Worm (Caenorhabditis elegans) whole organism, L4 larva: Measurements from ENCODE around the gene E04F6.4.

Experiments
- F26F4.8 ChIP-seq: fragments of 200-800 bp; sonication (Bioruptor generic); conservative IDR thresholded peaks from 2 replicates; pipeline ENCODE4 v1.3.6; 2022; ENCODE audit warnings: missing genetic modification characterization, missing compliant biosample characterization
- F49E8.2 ChIP-seq: sonication (generic microtip); optimal IDR thresholded peaks from 2 replicates; lab custom pipeline; 2016; ENCODE audit warnings: missing compliant biosample characterization, mild to moderate bottlenecking, missing genetic modification characterization, borderline replicate concordance
- T20F7.1 ChIP-seq: fragments of 200-800 bp; sonication (Bioruptor generic); optimal IDR thresholded peaks from 2 replicates; lab custom pipeline; 2018; ENCODE audit warnings: mild to moderate bottlenecking, missing genetic modification characterization, missing compliant biosample characterization
- T26A8.4 ChIP-seq: fragments of 200-800 bp; sonication (Bioruptor generic); IDR thresholded peaks from 2 replicates; pipeline ENCODE4 v1.3.6; 2022; ENCODE audit warnings: missing genetic modification characterization, missing compliant biosample characterization
- Y105C5A.15 ChIP-seq: fragments of 200-800 bp; sonication (Bioruptor generic); IDR thresholded peaks from 2 replicates; pipeline ENCODE4 v1.3.6; 2022; ENCODE audit warnings: missing genetic modification characterization, missing compliant biosample characterization
- Y48G9A.11 ChIP-seq: fragments of 200-800 bp; sonication (Bioruptor generic); IDR thresholded peaks from 2 replicates; pipeline ENCODE4 v1.3.6; 2022; ENCODE audit warnings: missing genetic modification reagents, missing genetic modification characterization, missing compliant biosample characterization
- Y75B8A.6 ChIP-seq: fragments of 200-800 bp; sonication (Bioruptor generic); IDR thresholded peaks from 2 replicates; pipeline ENCODE4 v1.3.6; 2022; ENCODE audit warnings: missing genetic modification reagents, missing genetic modification characterization, missing compliant biosample characterization
- ZK546.5 ChIP-seq, 2 experiments: sonication (generic microtip); optimal IDR thresholded peaks; 2 replicates each; lab custom pipeline; 2017; ENCODE audit warnings: missing biosample characterization in 2 of 2, missing genetic modification characterization in 2 of 2
- aha-1 ChIP-seq: fragments of 150-350 bp; peaks from one replicate; lab custom pipeline; 2014; ENCODE audit warnings: missing biosample characterization, missing genetic modification characterization
- aly-2 ChIP-seq: sonication (generic microtip); optimal IDR thresholded peaks from 2 replicates; lab custom pipeline; 2018; ENCODE audit warnings: missing biosample characterization, missing genetic modification characterization
- ceh-32 ChIP-seq: sonication (generic microtip); optimal IDR thresholded peaks from 2 replicates; lab custom pipeline; 2016; ENCODE audit warnings: mild to moderate bottlenecking, missing genetic modification characterization, missing compliant biosample characterization; ENCODE audit not compliant: poor library complexity
- ceh-44 ChIP-seq: fragments of 200-800 bp; sonication (Bioruptor generic); IDR thresholded peaks from 2 replicates; pipeline ENCODE4 v1.3.6; 2022; ENCODE audit warnings: missing genetic modification reagents, missing genetic modification characterization, missing compliant biosample characterization
- ceh-62 ChIP-seq: sonication (generic microtip); optimal IDR thresholded peaks from 2 replicates; lab custom pipeline; 2017; ENCODE audit warnings: missing biosample characterization, missing genetic modification characterization
- cey-2 ChIP-seq: sonication (generic microtip); optimal IDR thresholded peaks from 3 replicates; lab custom pipeline; 2017; ENCODE audit warnings: missing genetic modification characterization, mild to moderate bottlenecking, missing compliant biosample characterization, antibody characterized with exemption, borderline replicate concordance; ENCODE audit not compliant: insufficient read depth
- dmd-9 ChIP-seq: fragments of 200-800 bp; sonication (Bioruptor generic); IDR thresholded peaks from 2 replicates; pipeline ENCODE4 v1.3.6; 2022; ENCODE audit warnings: missing genetic modification reagents, missing genetic modification characterization, missing compliant biosample characterization
- dve-1 ChIP-seq: sonication (generic microtip); optimal IDR thresholded peaks from 2 replicates; lab custom pipeline; 2017; ENCODE audit warnings: antibody characterized with exemption, mild to moderate bottlenecking, missing genetic modification characterization, missing compliant biosample characterization; ENCODE audit not compliant: insufficient read depth
- fkh-10 ChIP-seq: fragments of 150-350 bp; optimal IDR thresholded peaks from 2 replicates; lab custom pipeline; 2014; ENCODE audit warnings: missing biosample characterization, missing genetic modification reagents, missing genetic modification characterization
- fos-1 ChIP-seq: fragments of 150-350 bp; optimal IDR thresholded peaks from 2 replicates; lab custom pipeline; 2014; ENCODE audit warnings: missing biosample characterization, missing genetic modification characterization
- gei-8 ChIP-seq: fragments of 200-800 bp; sonication (Bioruptor generic); optimal IDR thresholded peaks from 2 replicates; lab custom pipeline; 2018; ENCODE audit warnings: mild to moderate bottlenecking, missing genetic modification characterization, missing compliant biosample characterization
- hlh-30 ChIP-seq: sonication (generic microtip); optimal IDR thresholded peaks from 2 replicates; lab custom pipeline; 2017; ENCODE audit warnings: antibody characterized with exemption, mild to moderate bottlenecking, missing genetic modification characterization, missing compliant biosample characterization; ENCODE audit not compliant: insufficient read depth
- lim-7 ChIP-seq: fragments of 200-800 bp; sonication (Bioruptor generic); IDR thresholded peaks from 2 replicates; pipeline ENCODE4 v1.3.6; 2022; ENCODE audit warnings: missing genetic modification characterization, missing compliant biosample characterization
- lin-1 ChIP-seq: fragments of 200-800 bp; sonication (Bioruptor generic); IDR thresholded peaks from 2 replicates; pipeline ENCODE4 v1.3.6; 2022; ENCODE audit warnings: missing genetic modification reagents, missing genetic modification characterization, missing compliant biosample characterization
- lin-13 ChIP-seq: fragments of 150-350 bp; optimal IDR thresholded peaks from 2 replicates; lab custom pipeline; 2014; ENCODE audit warnings: missing biosample characterization, missing genetic modification reagents, missing genetic modification characterization
- lir-3 ChIP-seq: sonication (generic microtip); optimal IDR thresholded peaks from 2 replicates; lab custom pipeline; 2016; ENCODE audit warnings: mild to moderate bottlenecking, missing genetic modification characterization, missing compliant biosample characterization
- madf-9 ChIP-seq: fragments of 200-800 bp; sonication (Bioruptor generic); conservative IDR thresholded peaks from 2 replicates; pipeline ENCODE4 v1.3.6; 2022; ENCODE audit warnings: missing genetic modification reagents, missing genetic modification characterization, missing compliant biosample characterization
- mdl-1 ChIP-seq, 2 experiments: fragments of 150-350 bp in 1 of 2; sonication (generic microtip) in 1 of 2; optimal IDR thresholded peaks; 2 replicates each; lab custom pipeline; 2014 to 2017; ENCODE audit warnings: missing biosample characterization in 2 of 2, missing genetic modification characterization in 2 of 2
- nhr-10 ChIP-seq: fragments of 150-350 bp; optimal IDR thresholded peaks from 2 replicates; lab custom pipeline; 2014; ENCODE audit warnings: missing biosample characterization, missing genetic modification characterization
- nhr-11 ChIP-seq: fragments of 150-350 bp; optimal IDR thresholded peaks from 2 replicates; lab custom pipeline; 2014; ENCODE audit warnings: missing biosample characterization, missing genetic modification characterization
- nhr-111 ChIP-seq: fragments of 200-800 bp; sonication (Bioruptor generic); optimal IDR thresholded peaks from 2 replicates; lab custom pipeline; 2018; ENCODE audit warnings: mild to moderate bottlenecking, missing genetic modification characterization, missing compliant biosample characterization
- nhr-25 ChIP-seq: sonication (generic microtip); optimal IDR thresholded peaks from 2 replicates; lab custom pipeline; 2017; ENCODE audit warnings: missing genetic modification characterization, mild to moderate bottlenecking, missing compliant biosample characterization, antibody characterized with exemption, moderate library complexity, borderline replicate concordance; ENCODE audit not compliant: insufficient read depth
- nhr-28 ChIP-seq: fragments of 150-350 bp; optimal IDR thresholded peaks from 2 replicates; lab custom pipeline; 2014; ENCODE audit warnings: missing biosample characterization, missing genetic modification characterization
- nhr-48 ChIP-seq: sonication (generic microtip); optimal IDR thresholded peaks from 2 replicates; lab custom pipeline; 2016; ENCODE audit warnings: mild to moderate bottlenecking, missing genetic modification characterization, missing compliant biosample characterization
- nhr-77 ChIP-seq: fragments of 150-350 bp; optimal IDR thresholded peaks from 2 replicates; lab custom pipeline; 2014; ENCODE audit warnings: missing biosample characterization, missing genetic modification characterization
- pha-4 ChIP-seq, 2 experiments: fragments of 150-350 bp in 1 of 2; fragments of 200-800 bp in 1 of 2; sonication (Bioruptor generic) in 1 of 2; IDR thresholded peaks in 1 of 2; optimal IDR thresholded peaks in 1 of 2; 2 replicates each; pipeline versions ENCODE4 v1.3.6 to Lab custom; 2014 to 2022; ENCODE audit warnings: missing genetic modification characterization in 2 of 2, missing genetic modification reagents in 2 of 2, missing biosample characterization in 1 of 2, missing compliant biosample characterization in 1 of 2
- rbr-2 ChIP-seq: sonication (generic microtip); optimal IDR thresholded peaks from 2 replicates; lab custom pipeline; 2016; ENCODE audit warnings: missing genotype, missing genetic modification characterization, missing compliant biosample characterization
- saeg-2 ChIP-seq: fragments of 200-800 bp; sonication (Bioruptor generic); IDR thresholded peaks from 2 replicates; pipeline ENCODE4 v1.3.6; 2022; ENCODE audit warnings: missing genetic modification reagents, missing genetic modification characterization, missing compliant biosample characterization
- unc-130 ChIP-seq: sonication (generic microtip); optimal IDR thresholded peaks from 2 replicates; lab custom pipeline; 2016; ENCODE audit warnings: missing genetic modification reagents, missing genetic modification characterization, missing compliant biosample characterization
- unc-39 ChIP-seq: sonication (generic microtip); optimal IDR thresholded peaks from 2 replicates; lab custom pipeline; 2017; ENCODE audit warnings: missing biosample characterization, missing genetic modification characterization
- unc-62 ChIP-seq, 3 experiments: fragments of 150-350 bp in 1 of 3; sonication (generic microtip); optimal IDR thresholded peaks in 2 of 3; peaks in 1 of 3; 1 replicate in 1 of 3; 2 replicates in 2 of 3; lab custom pipeline; 2014 to 2017; ENCODE audit warnings: missing biosample characterization in 3 of 3, missing genetic modification characterization in 3 of 3, missing genetic modification reagents in 3 of 3, missing genotype in 1 of 3
- vab-7 ChIP-seq: fragments of 200-800 bp; sonication (Bioruptor generic); IDR thresholded peaks from 2 replicates; pipeline ENCODE4 v1.3.6; 2022; ENCODE audit warnings: missing genetic modification reagents, missing genetic modification characterization, missing compliant biosample characterization
- zag-1 ChIP-seq: fragments of 150-350 bp; optimal IDR thresholded peaks from 2 replicates; lab custom pipeline; 2014; ENCODE audit warnings: missing biosample characterization, missing genetic modification characterization
- zip-11 ChIP-seq: fragments of 200-800 bp; sonication (Bioruptor generic); IDR thresholded peaks from 2 replicates; pipeline ENCODE4 v1.3.6; 2022; ENCODE audit warnings: missing genetic modification characterization, missing compliant biosample characterization
- ztf-11 ChIP-seq: fragments of 150-350 bp; optimal IDR thresholded peaks from 2 replicates; lab custom pipeline; 2014; ENCODE audit warnings: missing biosample characterization, missing genetic modification characterization
- ztf-7 ChIP-seq: fragments of 150-350 bp; optimal IDR thresholded peaks from 2 replicates; lab custom pipeline; 2014; ENCODE audit warnings: missing biosample characterization, missing genetic modification characterization

Gene E04F6.4

ce11 chrII:7189120-7189519 is at the start of gene E04F6.4:
Gene E04F6.4, plus strand, starts transcription at chrII:7189420.
- TF ChIP-seq zag-1 (no peak), nhr-28 (tag; lab: Kevin White, UChicago) (no peak), nhr-25 (no peak), F26F4.8 (GFP tag; lab: Robert Waterston, UW) (no peak), aha-1 (tag; lab: Kevin White, UChicago) (no peak), Y105C5A.15 (no peak), saeg-2 (GFP tag; lab: Robert Waterston, UW) (no peak), fkh-10 (GFP tag; lab: Kevin White, UChicago) (no peak), ceh-32 (tag; lab: Kevin White, UChicago) (no peak), cey-2 (tag; lab: Kevin White, UChicago) (no peak), rbr-2 (no peak), fos-1 (no peak), ztf-11 (tag; lab: Kevin White, UChicago) (no peak), ztf-7 (no peak), T26A8.4 (GFP tag; lab: Robert Waterston, UW) (no peak), Y75B8A.6 (no peak), ceh-62 (tag; lab: Kevin White, UChicago) (no peak), mdl-1 (tag; optimal IDR thresholded peaks at IDR 0.05; lab: Kevin White, UChicago) (no peak), T20F7.1 (GFP tag; lab: Kevin White, UChicago) (no peak)

DNA sequence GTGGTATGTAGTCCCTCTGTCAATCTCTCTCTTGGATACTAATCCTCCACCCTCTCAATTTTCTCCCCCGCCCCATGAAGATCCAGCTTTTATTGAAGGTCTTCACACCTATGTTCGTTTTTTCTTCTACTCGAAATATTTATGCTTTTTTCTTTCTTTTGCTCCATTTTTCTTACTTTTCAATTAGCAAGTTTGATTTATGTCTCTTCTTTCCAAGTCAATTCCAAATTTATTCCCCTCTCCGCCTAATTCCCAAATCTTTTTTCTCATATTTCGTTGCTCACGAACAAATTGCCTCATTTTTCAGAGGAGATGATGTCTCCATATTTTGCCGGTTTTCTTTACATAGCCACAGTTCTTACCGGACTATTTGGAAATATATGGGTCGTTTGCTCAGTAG is 44.9 kb upstream of the E04F6.4 start, which contains the start of gene npr-31:
Gene npr-31 (plus strand): TSS at position 301 of the 400 bp plus-strand sequence.
- no peak for TF ChIP-seq nhr-11 (tag; lab: Kevin White, UChicago)
- TF ChIP-seq lin-13 (GFP tag; lab: Kevin White, UChicago) = no peak
- TF ChIP-seq ztf-11 (tag; lab: Kevin White, UChicago) = no peak
- no peak for TF ChIP-seq madf-9 (GFP tag; lab: Robert Waterston, UW)
- TF ChIP-seq pha-4 (GFP tag; IDR thresholded peaks at IDR 0.05; lab: Robert Waterston, UW) = no peak
- TF ChIP-seq pha-4 (tag; optimal IDR thresholded peaks at IDR 0.05; lab: Kevin White, UChicago) = no peak
- no peak for TF ChIP-seq hlh-30 (tag; lab: Kevin White, UChicago)
- no peak for TF ChIP-seq Y105C5A.15
- no peak for TF ChIP-seq zip-11
- no peak for TF ChIP-seq aha-1 (tag; lab: Kevin White, UChicago)
- no peak for TF ChIP-seq saeg-2 (GFP tag; lab: Robert Waterston, UW)
- no peak for TF ChIP-seq lin-1 (GFP tag; lab: Robert Waterston, UW)
- TF ChIP-seq unc-39 = no peak
- TF ChIP-seq nhr-111 (GFP tag; lab: Kevin White, UChicago) = no peak
- no peak for TF ChIP-seq ceh-44 (GFP tag; lab: Robert Waterston, UW)
- no peak for TF ChIP-seq dmd-9
- TF ChIP-seq dve-1 (tag; lab: Kevin White, UChicago) = no peak
- no peak for TF ChIP-seq ceh-62 (tag; lab: Kevin White, UChicago)
- TF ChIP-seq nhr-77 (tag; lab: Kevin White, UChicago) = no peak

- no peak for TF ChIP-seq aha-1 (tag; lab: Kevin White, UChicago)
- TF ChIP-seq nhr-10 (tag; lab: Kevin White, UChicago) = no peak
- TF ChIP-seq lir-3 = no peak
- no peak for TF ChIP-seq lin-13 (GFP tag; lab: Kevin White, UChicago)
- TF ChIP-seq saeg-2 (GFP tag; lab: Robert Waterston, UW) = no peak
- no peak for TF ChIP-seq nhr-77 (tag; lab: Kevin White, UChicago)
- no peak for TF ChIP-seq Y75B8A.6
- TF ChIP-seq aly-2 (tag; lab: Kevin White, UChicago) = no peak
- no peak for TF ChIP-seq nhr-48 (tag; lab: Kevin White, UChicago)
- TF ChIP-seq ZK546.5 (tag; optimal IDR thresholded peaks at IDR 0.05; lab: Kevin White, UChicago) = no peak
- no peak for TF ChIP-seq dve-1 (tag; lab: Kevin White, UChicago)
- TF ChIP-seq ztf-11 (tag; lab: Kevin White, UChicago) = no peak
- TF ChIP-seq unc-62 (GFP tag; optimal IDR thresholded peaks at IDR 0.05 in 1 of 2; lab: Kevin White, UChicago) = no peak
- no peak for TF ChIP-seq unc-62 (tag; optimal IDR thresholded peaks at IDR 0.05; lab: Kevin White, UChicago)
- TF ChIP-seq F49E8.2 (tag; lab: Kevin White, UChicago) = no peak
- TF ChIP-seq Y48G9A.11 (GFP tag; lab: Robert Waterston, UW) = no peak
- no peak for TF ChIP-seq nhr-111 (GFP tag; lab: Kevin White, UChicago)
- TF ChIP-seq unc-130 = no peak
- no peak for TF ChIP-seq lim-7 (GFP tag; lab: Robert Waterston, UW)
- no peak for TF ChIP-seq vab-7 (GFP tag; lab: Robert Waterston, UW)
- no peak for TF ChIP-seq gei-8 (GFP tag; lab: Kevin White, UChicago)
- TF ChIP-seq, all 104 proteins: peak for 0
Observed at ce11 chrII:7146240-7146639, 43.0 kb upstream of the E04F6.4 start.
